Worm (Caenorhabditis elegans): ENCODE results near the gene F14H12.3.
"Not testable (repeated sequence)": the region's sequence is repeated elsewhere in the genome, so short reads cannot be mapped to it uniquely, and the experiment has no call there.

F14H12.3 gene

ce11 chrX:4332305-4332704, 11.7 kb upstream of the F14H12.3 start, which contains the start of gene C24A8.6:
Gene C24A8.6 (minus strand): TSS chrX:4332405.
- TF ChIP-seq F33H1.4 (GFP tag; IDR thresholded peaks at IDR 0.05); dpff-1 (tag; optimal IDR thresholded peaks at IDR 0.05); Y56A3A.18 (GFP tag; IDR thresholded peaks at IDR 0.05): not testable (repeated sequence)

ce11 chrX:4335950-4336349, 8.1 kb upstream of the F14H12.3 start, which contains the start of gene cst-2:
Gene cst-2 (minus strand): TSS chrX:4336050.
- TF ChIP-seq Y53F4B.3 (GFP tag; IDR thresholded peaks at IDR 0.05); T26A5.8 (tag; optimal IDR thresholded peaks at IDR 0.05); mes-4 (tag; optimal IDR thresholded peaks at IDR 0.05): not testable (repeated sequence)

DNA sequence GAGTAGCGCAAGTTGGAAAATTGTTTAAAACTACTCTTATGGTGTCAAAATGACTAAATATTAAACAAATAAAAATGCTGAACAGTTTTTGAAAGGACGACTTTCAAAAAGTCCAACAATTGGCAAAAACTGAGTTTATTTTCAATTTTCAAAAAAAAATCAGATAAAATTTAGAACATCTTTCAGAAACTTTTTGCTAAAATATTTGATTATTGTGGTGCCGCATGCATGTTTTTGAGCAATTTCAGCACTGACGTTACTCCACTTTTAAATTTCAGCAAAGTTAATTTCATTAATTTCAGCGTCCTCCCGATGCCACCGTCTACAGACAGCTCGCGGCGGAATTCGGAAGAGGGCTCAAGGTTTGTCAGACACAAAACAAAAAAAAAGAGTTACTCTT, 4.7 kb upstream of the F14H12.3 start, which contains the start of gene cst-1:
TSS of gene cst-1 (plus strand) at position 301 of the 400 bp plus-strand sequence.
- not testable (repeated sequence) for TF ChIP-seq lsy-27 (tag; optimal IDR thresholded peaks at IDR 0.05; ENCODE audit: borderline replicate concordance, insufficient read depth); ceh-79 (tag; optimal IDR thresholded peaks at IDR 0.05); nfya-1 (tag; optimal IDR thresholded peaks at IDR 0.05; ENCODE audit: borderline replicate concordance, insufficient read depth)

ce11 chrX:4342730-4343129, 1.3 kb upstream of the F14H12.3 start:
- TF ChIP-seq pbrm-1 (GFP tag; IDR thresholded peaks at IDR 0.05) (no peak), unc-130 (GFP tag; optimal IDR thresholded peaks at IDR 0.05) (no peak), cebp-1 (GFP tag; IDR thresholded peaks at IDR 0.05) (no peak), cebp-1 (tag; optimal IDR thresholded peaks at IDR 0.05) (peak; percentile 83), T07F8.4 (tag; optimal IDR thresholded peaks at IDR 0.05) (no peak), D2030.7 (GFP tag; IDR thresholded peaks at IDR 0.05) (no peak), K11D2.4 (GFP tag; IDR thresholded peaks at IDR 0.05) (no peak), lir-1 (GFP tag; conservative IDR thresholded peaks at IDR 0.05) (no peak)

- TF ChIP-seq let-607 (tag; optimal IDR thresholded peaks at IDR 0.05): no peak
- no peak for TF ChIP-seq madf-3 (GFP tag; IDR thresholded peaks at IDR 0.05)
Measured at ce11 chrX:4350198-4350597, 6.2 kb downstream of the F14H12.3 start, which contains the start of gene F14H12.2. Gene F14H12.2 (plus strand): TSS chrX:4350498.

ce11 chrX:4353318-4353717, 9.3 kb downstream of the F14H12.3 start, which contains the start of gene col-165:
Gene col-165 (plus strand): TSS chrX:4353618.
- TF ChIP-seq tbx-9 (tag; optimal IDR thresholded peaks at IDR 0.05; ENCODE audit: borderline replicate concordance) (no peak), bed-2 (GFP tag; IDR thresholded peaks at IDR 0.05) (no peak), somi-1 (GFP tag; optimal IDR thresholded peaks at IDR 0.05) (no peak), madf-8 (GFP tag; conservative IDR thresholded peaks at IDR 0.05) (no peak), nfyb-1 (GFP tag; IDR thresholded peaks at IDR 0.05) (no peak), madf-6 (GFP tag; IDR thresholded peaks at IDR 0.05) (no peak), ztf-22 (GFP tag; optimal IDR thresholded peaks at IDR 0.05) (no peak), B0019.2 (GFP tag; conservative IDR thresholded peaks at IDR 0.05) (no peak), let-607 (tag; optimal IDR thresholded peaks at IDR 0.05) (no peak), nhr-90 (tag; optimal IDR thresholded peaks at IDR 0.05) (no peak), madf-10 (tag; optimal IDR thresholded peaks at IDR 0.05) (no peak), K12H6.12 (tag; optimal IDR thresholded peaks at IDR 0.05) (no peak), hmg-1.2 (GFP tag; IDR thresholded peaks at IDR 0.05) (no peak)
